Worm (Caenorhabditis elegans) whole organism, mixed stage, embryonic: ENCODE results near the gene cwc-15.

ENCODE experiments used
- M03D4.4 ChIP-seq: sonication (generic microtip); optimal IDR thresholded peaks from 2 replicates; lab custom pipeline; 2017; ENCODE audit warnings: mild to moderate bottlenecking, missing genetic modification characterization, missing compliant biosample characterization
- blmp-1 ChIP-seq: fragments of 150-350 bp; optimal IDR thresholded peaks from 2 replicates; lab custom pipeline; 2014; ENCODE audit warnings: missing biosample characterization, missing genetic modification characterization
- ceh-39 ChIP-seq: fragments of 150-350 bp; optimal IDR thresholded peaks from 2 replicates; lab custom pipeline; 2014; ENCODE audit warnings: missing biosample characterization, missing genetic modification characterization
- ceh-43 ChIP-seq: fragments of 200-800 bp; sonication (Bioruptor generic); optimal IDR thresholded peaks from 2 replicates; lab custom pipeline; 2018; ENCODE audit warnings: mild to moderate bottlenecking, missing genetic modification characterization, moderate library complexity, missing compliant biosample characterization
- ceh-83 ChIP-seq: fragments of 200-800 bp; sonication (Bioruptor generic); optimal IDR thresholded peaks from 2 replicates; lab custom pipeline; 2018; ENCODE audit warnings: mild to moderate bottlenecking, missing genetic modification characterization, missing compliant biosample characterization
- cnd-1 ChIP-seq: fragments of 200-800 bp; sonication (Bioruptor generic); optimal IDR thresholded peaks from 2 replicates; lab custom pipeline; 2018; ENCODE audit warnings: mild to moderate bottlenecking, missing genetic modification characterization, missing compliant biosample characterization
- drap-1 ChIP-seq: fragments of 200-800 bp; sonication (Bioruptor generic); optimal IDR thresholded peaks from 3 replicates; lab custom pipeline; 2018; ENCODE audit warnings: mild to moderate bottlenecking, missing genetic modification characterization, missing compliant biosample characterization
- elt-1 ChIP-seq: sonication (generic microtip); optimal IDR thresholded peaks from 2 replicates; lab custom pipeline; 2017; ENCODE audit warnings: missing genetic modification characterization, mild to moderate bottlenecking, missing compliant biosample characterization, antibody characterized with exemption, moderate library complexity, borderline replicate concordance; ENCODE audit not compliant: insufficient read depth
- elt-3 ChIP-seq: fragments of 150-350 bp; optimal IDR thresholded peaks from 2 replicates; lab custom pipeline; 2014; ENCODE audit warnings: missing biosample characterization, missing genetic modification characterization
- flh-1 ChIP-seq: fragments of 200-800 bp; sonication (Bioruptor generic); optimal IDR thresholded peaks from 2 replicates; lab custom pipeline; 2018; ENCODE audit warnings: mild to moderate bottlenecking, missing genetic modification characterization, moderate library complexity, missing compliant biosample characterization
- ham-2 ChIP-seq: fragments of 200-800 bp; sonication (Bioruptor generic); optimal IDR thresholded peaks from 2 replicates; lab custom pipeline; 2018; ENCODE audit warnings: mild to moderate bottlenecking, missing genetic modification characterization, missing compliant biosample characterization
- hlh-1 ChIP-seq: fragments of 150-350 bp; optimal IDR thresholded peaks from 2 replicates; lab custom pipeline; 2014; ENCODE audit warnings: missing biosample characterization, missing genetic modification reagents, missing genetic modification characterization
- lin-32 ChIP-seq: fragments of 200-800 bp; sonication (Bioruptor generic); optimal IDR thresholded peaks from 2 replicates; lab custom pipeline; 2018; ENCODE audit warnings: mild to moderate bottlenecking, missing genetic modification characterization, missing compliant biosample characterization
- lsy-2 ChIP-seq: fragments of 150-350 bp; optimal IDR thresholded peaks from 2 replicates; lab custom pipeline; 2014; ENCODE audit warnings: missing biosample characterization, missing genetic modification characterization
- mab-5 ChIP-seq: fragments of 150-350 bp; optimal IDR thresholded peaks from 2 replicates; lab custom pipeline; 2014; ENCODE audit warnings: missing biosample characterization, missing genetic modification characterization
- nhr-12 ChIP-seq: fragments of 150-350 bp; optimal IDR thresholded peaks from 2 replicates; lab custom pipeline; 2014; ENCODE audit warnings: missing biosample characterization, missing genetic modification characterization
- nhr-2 ChIP-seq: fragments of 150-350 bp; optimal IDR thresholded peaks from 2 replicates; lab custom pipeline; 2014; ENCODE audit warnings: missing biosample characterization, missing genetic modification characterization
- nhr-237 ChIP-seq: fragments of 150-350 bp; optimal IDR thresholded peaks from 2 replicates; lab custom pipeline; 2014; ENCODE audit warnings: missing biosample characterization, missing genetic modification characterization
- nhr-28 ChIP-seq: fragments of 150-350 bp; optimal IDR thresholded peaks from 2 replicates; lab custom pipeline; 2014; ENCODE audit warnings: missing biosample characterization, missing genetic modification characterization
- nhr-76 ChIP-seq: sonication (generic microtip); optimal IDR thresholded peaks from 2 replicates; lab custom pipeline; 2017; ENCODE audit warnings: missing biosample characterization, missing genetic modification characterization
- pha-4 ChIP-seq: fragments of 150-350 bp; optimal IDR thresholded peaks from 2 replicates; lab custom pipeline; 2018; ENCODE audit warnings: missing biosample characterization, missing genetic modification reagents, missing genetic modification characterization
- sem-2 ChIP-seq: fragments of 200-800 bp; sonication (Bioruptor generic); optimal IDR thresholded peaks from 2 replicates; lab custom pipeline; 2018; ENCODE audit warnings: mild to moderate bottlenecking, missing genetic modification characterization, missing compliant biosample characterization
- snpc-4 ChIP-seq: fragments of 150-350 bp; optimal IDR thresholded peaks from 2 replicates; lab custom pipeline; 2014; ENCODE audit warnings: missing biosample characterization, missing genetic modification characterization
- sptf-1 ChIP-seq: sonication (generic microtip); optimal IDR thresholded peaks from 2 replicates; lab custom pipeline; 2017; ENCODE audit warnings: mild to moderate bottlenecking, missing genetic modification characterization, moderate library complexity, missing compliant biosample characterization
- tbx-8 ChIP-seq: fragments of 200-800 bp; sonication (Bioruptor generic); optimal IDR thresholded peaks from 2 replicates; lab custom pipeline; 2018; ENCODE audit warnings: mild to moderate bottlenecking, missing genetic modification characterization, moderate library complexity, missing compliant biosample characterization
- unc-120 ChIP-seq: sonication (generic microtip); optimal IDR thresholded peaks from 2 replicates; lab custom pipeline; 2017; ENCODE audit warnings: missing genetic modification characterization, missing compliant biosample characterization; ENCODE audit not compliant: poor library complexity, severe bottlenecking
- unc-39 ChIP-seq: fragments of 150-350 bp; optimal IDR thresholded peaks from 2 replicates; lab custom pipeline; 2014; ENCODE audit warnings: missing biosample characterization, missing genetic modification characterization
- unc-62 ChIP-seq: fragments of 150-350 bp; optimal IDR thresholded peaks from 2 replicates; lab custom pipeline; 2014; ENCODE audit warnings: missing biosample characterization, missing genetic modification reagents, missing genetic modification characterization
- zip-8 ChIP-seq: fragments of 150-350 bp; optimal IDR thresholded peaks from 2 replicates; lab custom pipeline; 2014; ENCODE audit warnings: missing biosample characterization, missing genetic modification characterization
- ztf-11 ChIP-seq: fragments of 150-350 bp; optimal IDR thresholded peaks from 2 replicates; lab custom pipeline; 2014; ENCODE audit warnings: missing biosample characterization, missing genetic modification characterization

cwc-15 gene

DNA sequence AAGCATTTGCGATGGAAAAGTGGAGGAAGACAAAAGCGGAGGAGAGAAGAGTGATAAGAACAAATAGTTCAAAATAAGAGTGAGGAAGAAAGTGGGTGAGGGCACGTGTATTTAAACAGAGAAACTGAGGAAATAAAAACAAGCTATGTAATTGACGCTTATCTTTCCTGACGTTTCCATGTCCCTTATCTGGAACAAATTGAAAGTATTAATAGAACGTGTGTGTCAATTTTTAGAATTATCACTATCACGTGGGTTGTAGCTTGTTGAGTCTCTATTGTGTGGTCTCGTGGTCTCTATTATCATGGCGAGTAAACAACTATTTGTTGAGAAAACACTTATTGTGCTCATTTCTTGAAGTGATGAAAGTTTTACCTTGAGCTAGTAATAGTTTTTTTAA lies 22.7 kb downstream of the cwc-15 start, which contains the start of gene T10C6.15:
Gene T10C6.15, minus strand, starts transcription at position 104 of the 400 bp plus-strand sequence.
- TF ChIP-seq elt-1 (tag; lab: Kevin White, UChicago) (no peak), nhr-237 (tag; lab: Kevin White, UChicago) (no peak), ceh-83 (GFP tag; lab: Kevin White, UChicago) (no peak), snpc-4 (tag; lab: Kevin White, UChicago) (no peak)

DNA sequence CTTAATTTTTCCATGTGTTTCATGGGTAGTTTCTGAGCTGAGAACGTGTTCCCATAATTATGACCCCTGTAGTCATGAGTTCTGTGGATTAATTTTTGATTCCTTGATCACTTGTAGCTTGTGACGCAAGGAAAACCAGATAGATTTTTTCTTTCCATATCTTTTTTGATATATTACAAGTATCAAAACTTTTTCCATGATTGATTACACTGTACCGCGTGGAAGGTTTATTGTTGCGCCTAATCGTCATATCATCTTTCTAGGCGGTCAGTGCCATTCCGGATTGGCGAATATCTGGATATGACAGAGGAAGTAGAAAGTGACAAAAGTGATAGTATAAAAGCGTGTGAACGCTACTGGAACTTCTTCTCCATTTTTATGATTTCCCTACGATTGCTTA lies 23.4 kb downstream of the cwc-15 start, which contains the start of gene ZK285.2:
Gene ZK285.2, plus strand, starts transcription at position 301 of the 400 bp plus-strand sequence.
- TF ChIP-seq nhr-237 (tag; lab: Kevin White, UChicago) (no peak), sem-2 (GFP tag; lab: Kevin White, UChicago) (no peak), snpc-4 (tag; lab: Kevin White, UChicago) (no peak), lsy-2 (tag; lab: Kevin White, UChicago) (no peak), nhr-2 (tag; lab: Kevin White, UChicago) (no peak), nhr-76 (tag; lab: Kevin White, UChicago) (no peak), mab-5 (tag; lab: Kevin White, UChicago) (no peak), cnd-1 (tag; lab: Kevin White, UChicago) (no peak), drap-1 (GFP tag; lab: Kevin White, UChicago) (no peak), ceh-39 (tag; lab: Kevin White, UChicago) (no peak), unc-120 (tag; lab: Kevin White, UChicago) (no peak), elt-1 (tag; lab: Kevin White, UChicago) (no peak), nhr-28 (tag; lab: Kevin White, UChicago) (no peak), sptf-1 (no peak)

DNA sequence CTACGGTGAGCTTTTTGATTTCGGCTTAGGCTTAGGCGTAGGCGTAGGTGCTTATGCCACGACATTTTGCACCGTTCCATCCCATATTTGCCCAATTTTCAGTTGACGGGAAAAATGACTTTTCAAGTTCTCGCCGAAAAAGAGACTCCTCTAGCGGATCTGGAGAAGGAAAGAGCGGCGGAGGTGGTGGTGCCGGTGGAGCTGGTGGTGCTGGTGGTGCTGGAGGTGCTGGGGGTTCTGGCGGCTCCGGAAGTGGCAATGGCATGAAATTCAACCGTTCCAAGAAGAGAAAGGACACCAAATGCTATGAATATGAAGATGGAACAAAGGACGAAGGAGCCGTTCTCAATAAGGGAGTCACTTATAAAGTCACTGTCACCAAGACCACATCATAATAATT lies 23.9 kb downstream of the cwc-15 start:
- TF ChIP-seq nhr-12 (tag; lab: Kevin White, UChicago), result no peak
- no peak for TF ChIP-seq ceh-43 (GFP tag; lab: Kevin White, UChicago)
- no peak for TF ChIP-seq nhr-28 (tag; lab: Kevin White, UChicago)
- TF ChIP-seq hlh-1 (tag; lab: Kevin White, UChicago), result no peak
- TF ChIP-seq sptf-1, result no peak
- no peak for TF ChIP-seq mab-5 (tag; lab: Kevin White, UChicago)
- TF ChIP-seq, all 35 proteins: peak for 0

DNA sequence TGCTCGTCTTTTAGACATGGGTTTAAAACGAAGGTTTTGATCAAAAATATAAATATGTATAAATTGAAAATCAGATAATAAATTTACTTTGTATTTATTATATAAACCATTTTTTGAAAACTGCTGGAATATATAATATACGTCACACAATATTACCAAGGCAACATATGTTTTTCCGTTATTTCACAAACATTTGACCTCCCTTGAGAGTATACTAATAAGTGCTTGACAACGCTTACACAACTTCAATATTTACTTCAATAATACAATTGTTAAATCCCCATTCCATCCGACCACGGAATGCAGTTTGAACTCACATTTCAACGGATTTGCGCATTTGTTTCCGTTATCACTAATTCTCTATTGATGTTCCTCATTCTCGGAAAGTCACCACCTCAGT lies 24.4 kb downstream of the cwc-15 start, which contains the start of gene str-198:
Gene str-198, plus strand, starts transcription at position 301 of the 400 bp plus-strand sequence.
- TF ChIP-seq snpc-4 (tag; lab: Kevin White, UChicago) (no peak), ham-2 (GFP tag; lab: Kevin White, UChicago) (no peak), lsy-2 (tag; lab: Kevin White, UChicago) (no peak), hlh-1 (tag; lab: Kevin White, UChicago) (no peak), elt-3 (tag; lab: Kevin White, UChicago) (no peak), pha-4 (tag; lab: Kevin White, UChicago) (no peak), M03D4.4 (tag; lab: Kevin White, UChicago) (no peak), drap-1 (GFP tag; lab: Kevin White, UChicago) (no peak), nhr-76 (tag; lab: Kevin White, UChicago) (no peak), sptf-1 (no peak), ceh-43 (GFP tag; lab: Kevin White, UChicago) (no peak), sem-2 (GFP tag; lab: Kevin White, UChicago) (no peak), unc-62 (GFP tag; lab: Kevin White, UChicago) (no peak), flh-1 (GFP tag; lab: Kevin White, UChicago) (no peak), tbx-8 (GFP tag; lab: Kevin White, UChicago) (no peak), nhr-237 (tag; lab: Kevin White, UChicago) (no peak), ceh-39 (tag; lab: Kevin White, UChicago) (no peak), ztf-11 (tag; lab: Kevin White, UChicago) (no peak), lin-32 (no peak), ceh-83 (GFP tag; lab: Kevin White, UChicago) (no peak)

DNA sequence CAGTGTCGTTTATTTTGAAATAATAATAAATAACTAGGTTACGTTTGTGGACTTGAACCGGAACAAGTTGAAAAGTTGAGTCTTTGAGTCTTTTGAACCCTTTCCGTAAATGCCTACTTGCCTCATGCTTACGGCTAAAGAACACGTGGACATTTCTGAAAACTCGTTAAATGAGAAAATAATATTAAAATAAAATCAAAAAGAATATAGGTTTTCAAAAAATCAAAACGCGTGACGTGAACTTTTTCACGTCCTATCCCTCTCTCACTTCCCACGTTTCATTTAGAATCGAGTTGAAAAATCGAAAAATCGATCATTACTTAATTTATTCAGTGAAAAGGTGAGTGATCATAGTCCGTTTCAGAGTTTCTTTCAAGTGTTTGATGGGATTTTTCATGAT lies 26.0 kb downstream of the cwc-15 start, which contains the start of gene best-12:
Gene best-12, plus strand, starts transcription at position 301 of the 400 bp plus-strand sequence.
- no peak for TF ChIP-seq ceh-39 (tag; lab: Kevin White, UChicago)
- TF ChIP-seq lsy-2 (tag; lab: Kevin White, UChicago), result no peak
- TF ChIP-seq blmp-1 (tag; lab: Kevin White, UChicago), result no peak
- TF ChIP-seq nhr-12 (tag; lab: Kevin White, UChicago), result no peak
- TF ChIP-seq tbx-8 (GFP tag; lab: Kevin White, UChicago), result no peak
- no peak for TF ChIP-seq sptf-1
- no peak for TF ChIP-seq zip-8 (tag; lab: Kevin White, UChicago)
- TF ChIP-seq ham-2 (GFP tag; lab: Kevin White, UChicago), result no peak
- TF ChIP-seq unc-39, result no peak
- no peak for TF ChIP-seq ztf-11 (tag; lab: Kevin White, UChicago)
- no peak for TF ChIP-seq M03D4.4 (tag; lab: Kevin White, UChicago)
- TF ChIP-seq mab-5 (tag; lab: Kevin White, UChicago), result no peak
- TF ChIP-seq, all 35 proteins: peak for 0
